Worm (Caenorhabditis elegans): ENCODE results near the gene ZK1251.3.

- TF ChIP-seq F10B5.3 (tag; optimal IDR thresholded peaks at IDR 0.05) (no peak), pqm-1 (tag; optimal IDR thresholded peaks at IDR 0.05) (no peak), zfp-3 (GFP tag; conservative IDR thresholded peaks at IDR 0.05) (no peak), ceh-62 (tag; optimal IDR thresholded peaks at IDR 0.05) (no peak), lir-3 (tag; optimal IDR thresholded peaks at IDR 0.05) (no peak), nhr-10 (tag; optimal IDR thresholded peaks at IDR 0.05) (no peak), F26F4.8 (GFP tag; conservative IDR thresholded peaks at IDR 0.05) (no peak)
These were observed 10.3 kb upstream of the ZK1251.3 start for ce11 chrIV:9673206-9673605.

All from whole organism, L4 larva.